Worm (Caenorhabditis elegans) whole organism, early embryonic: Measurements from ENCODE around the gene K07F5.22.

ENCODE experiments used
- aly-1 ChIP-seq: sonication (generic microtip); optimal IDR thresholded peaks from 2 replicates; lab custom pipeline; 2016; ENCODE audit warnings: missing genetic modification characterization, missing compliant biosample characterization
- ama-1 ChIP-seq: fragments of 150-350 bp; optimal IDR thresholded peaks from 2 replicates; lab custom pipeline; 2014

ce11 chrIV:9854952-9855351 lies 9.9 kb upstream of the K07F5.22 start:
- TF ChIP-seq aly-1 (no peak), ama-1 (lab: Kevin White, UChicago) (no peak)
